Worm (Caenorhabditis elegans) whole organism, young adult: ENCODE results near the gene Y69H2.3.

Experiments used
- F10E7.11 ChIP-seq: sonication (generic microtip); optimal IDR thresholded peaks from 2 replicates; lab custom pipeline; 2017; ENCODE audit warnings: mild to moderate bottlenecking, missing genetic modification characterization, moderate library complexity, missing compliant biosample characterization
- F23B12.7 ChIP-seq: sonication (generic microtip); optimal IDR thresholded peaks from 2 replicates; lab custom pipeline; 2017; ENCODE audit warnings: missing genetic modification characterization, mild to moderate bottlenecking, missing compliant biosample characterization, antibody characterized with exemption, moderate library complexity; ENCODE audit not compliant: insufficient read depth
- F57C9.4 ChIP-seq: sonication (generic microtip); optimal IDR thresholded peaks from 2 replicates; lab custom pipeline; 2017; ENCODE audit warnings: mild to moderate bottlenecking, missing genetic modification characterization, missing compliant biosample characterization
- Y79H2A.3 ChIP-seq: fragments of 200-800 bp; sonication (Bioruptor generic); conservative IDR thresholded peaks from 2 replicates; pipeline ENCODE4 v1.3.6; 2022; ENCODE audit warnings: missing genetic modification reagents, missing genetic modification characterization, missing compliant biosample characterization
- ama-1 ChIP-seq, 3 experiments: fragments of 150-350 bp in 1 of 3; sonication (generic microtip) in 2 of 3; optimal IDR thresholded peaks; 2 replicates each; lab custom pipeline; 2014 to 2018; ENCODE audit warnings: missing biosample characterization in 2 of 3, missing genetic modification characterization in 2 of 3, missing genetic modification reagents in 2 of 3
- egl-18 ChIP-seq: fragments of 200-800 bp; sonication (Bioruptor generic); IDR thresholded peaks from 2 replicates; pipeline ENCODE4 v1.3.6; 2022; ENCODE audit warnings: missing genetic modification reagents, missing genetic modification characterization, missing compliant biosample characterization
- him-1 ChIP-seq: sonication (generic microtip); optimal IDR thresholded peaks from 2 replicates; lab custom pipeline; 2016; ENCODE audit warnings: missing genotype, missing genetic modification reagents, missing genetic modification characterization, missing compliant biosample characterization
- madf-8 ChIP-seq: fragments of 200-800 bp; sonication (Bioruptor generic); conservative IDR thresholded peaks from 2 replicates; pipeline ENCODE4 v1.3.6; 2022; ENCODE audit warnings: missing genetic modification reagents, missing genetic modification characterization, missing compliant biosample characterization
- nhr-80 ChIP-seq: sonication (generic microtip); optimal IDR thresholded peaks from 2 replicates; lab custom pipeline; 2016; ENCODE audit warnings: missing genetic modification characterization, missing compliant biosample characterization
- nhr-90 ChIP-seq: sonication (generic microtip); optimal IDR thresholded peaks from 2 replicates; lab custom pipeline; 2016; ENCODE audit warnings: missing genotype, mild to moderate bottlenecking, missing genetic modification characterization, missing compliant biosample characterization
- pha-4 ChIP-seq: fragments of 150-350 bp; sonication (generic microtip); optimal IDR thresholded peaks from 2 replicates; lab custom pipeline; 2014; ENCODE audit warnings: missing biosample characterization, missing genetic modification reagents, missing genetic modification characterization
- snpc-4 ChIP-seq, 5 experiments: fragments of 150-350 bp in 1 of 5; sonication (generic microtip) in 4 of 5; optimal IDR thresholded peaks; 2 replicates each; lab custom pipeline; 2014 to 2018; ENCODE audit warnings: missing genetic modification characterization in 5 of 5, missing biosample characterization in 3 of 5, antibody characterized with exemption in 2 of 5, mild to moderate bottlenecking in 2 of 5, missing compliant biosample characterization in 2 of 5, missing genotype in 2 of 5, moderate library complexity in 2 of 5, missing genetic modification reagents in 1 of 5
- zfh-2 ChIP-seq: fragments of 200-800 bp; sonication (Bioruptor generic); conservative IDR thresholded peaks from 2 replicates; pipeline ENCODE4 v1.3.6; 2022; ENCODE audit warnings: missing genetic modification reagents, missing genetic modification characterization, missing compliant biosample characterization
- ztf-28 ChIP-seq: fragments of 200-800 bp; sonication (Bioruptor generic); IDR thresholded peaks from 2 replicates; pipeline ENCODE4 v1.3.6; 2022; ENCODE audit warnings: missing genetic modification reagents, missing genetic modification characterization, missing compliant biosample characterization

DNA sequence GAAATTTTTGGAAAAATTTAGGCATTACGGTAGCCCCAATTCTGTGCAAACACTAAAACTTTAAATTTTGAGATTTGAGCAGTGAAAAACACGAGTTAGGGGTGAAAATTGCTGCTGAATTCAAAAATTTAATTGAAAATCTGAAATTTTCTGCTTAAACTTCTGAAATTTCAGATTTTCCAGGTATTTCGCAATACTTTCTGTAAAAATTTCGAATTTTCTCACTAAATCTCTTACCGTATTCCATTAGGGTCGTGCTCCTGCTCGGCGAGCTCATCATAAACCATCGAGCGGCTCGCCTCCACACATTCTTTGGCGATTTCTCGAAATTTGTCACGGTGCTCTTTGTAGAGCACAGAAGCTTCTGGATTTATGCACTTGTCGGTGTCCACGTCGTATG, 23.4 kb upstream of the Y69H2.3 start:
- TF ChIP-seq F57C9.4 (tag; lab: Kevin White, UChicago) = no peak
- no peak for TF ChIP-seq snpc-4 (GFP tag; optimal IDR thresholded peaks at IDR 0.05; lab: Kevin White, UChicago)
- TF ChIP-seq snpc-4 (tag; optimal IDR thresholded peaks at IDR 0.05; lab: Kevin White, UChicago) = no peak
- TF ChIP-seq nhr-90 (tag; lab: Kevin White, UChicago) = no peak
- no peak for TF ChIP-seq Y79H2A.3
- no peak for TF ChIP-seq him-1
- TF ChIP-seq egl-18 (GFP tag; lab: Robert Waterston, UW) = no peak
- TF ChIP-seq zfh-2 (GFP tag; lab: Robert Waterston, UW) = no peak
- no peak for TF ChIP-seq pha-4 (tag; lab: Kevin White, UChicago)
- no peak for TF ChIP-seq madf-8 (GFP tag; lab: Robert Waterston, UW)
- TF ChIP-seq ama-1 (optimal IDR thresholded peaks at IDR 0.05; lab: Kevin White, UChicago) = no peak
- TF ChIP-seq ama-1 (GFP tag; optimal IDR thresholded peaks at IDR 0.05; lab: Kevin White, UChicago) = no peak
- no peak for TF ChIP-seq F23B12.7
- no peak for TF ChIP-seq ztf-28 (GFP tag; lab: Robert Waterston, UW)
- TF ChIP-seq nhr-80 (tag; lab: Kevin White, UChicago) = no peak
- no peak for TF ChIP-seq F10E7.11 (tag; lab: Kevin White, UChicago)
